Worm (Caenorhabditis elegans) whole organism, L1 larva: Measurements from ENCODE around the gene F09E10.1.

Experiments used
- C16A3.4 ChIP-seq: fragments of 150-350 bp; optimal IDR thresholded peaks from 2 replicates; lab custom pipeline; 2014; ENCODE audit warnings: missing biosample characterization, missing genetic modification characterization
- alr-1 ChIP-seq: fragments of 200-800 bp; sonication (Bioruptor generic); optimal IDR thresholded peaks from 2 replicates; lab custom pipeline; 2018; ENCODE audit warnings: borderline replicate concordance, mild to moderate bottlenecking, missing genetic modification characterization, missing compliant biosample characterization
- blmp-1 ChIP-seq: fragments of 150-350 bp; optimal IDR thresholded peaks from 2 replicates; lab custom pipeline; 2014; ENCODE audit warnings: missing biosample characterization, missing genetic modification characterization
- ceh-82 ChIP-seq, 3 experiments: fragments of 150-350 bp in 1 of 3; sonication (generic microtip) in 2 of 3; optimal IDR thresholded peaks; 2 replicates each; lab custom pipeline; 2014 to 2017; ENCODE audit warnings: missing biosample characterization in 3 of 3, missing genetic modification characterization in 3 of 3
- dsc-1 ChIP-seq: sonication (generic microtip); optimal IDR thresholded peaks from 2 replicates; lab custom pipeline; 2016; ENCODE audit warnings: mild to moderate bottlenecking, missing genetic modification characterization, missing compliant biosample characterization
- efl-1 ChIP-seq, 4 experiments: fragments of 150-350 bp; optimal IDR thresholded peaks in 3 of 4; peaks in 1 of 4; 1 replicate in 1 of 4; 2 replicates in 3 of 4; lab custom pipeline; 2014; ENCODE audit warnings: missing biosample characterization in 2 of 4, missing genetic modification characterization in 2 of 4, missing genetic modification reagents in 2 of 4
- egl-13 ChIP-seq: sonication (generic microtip); optimal IDR thresholded peaks from 2 replicates; lab custom pipeline; 2016; ENCODE audit warnings: missing genotype, missing genetic modification reagents, missing genetic modification characterization, missing compliant biosample characterization
- fos-1 ChIP-seq: fragments of 150-350 bp; optimal IDR thresholded peaks from 2 replicates; lab custom pipeline; 2014; ENCODE audit warnings: missing biosample characterization, missing genetic modification characterization
- lin-14 ChIP-seq: fragments of 200-800 bp; sonication (Bioruptor generic); optimal IDR thresholded peaks from 2 replicates; lab custom pipeline; 2018; ENCODE audit warnings: mild to moderate bottlenecking, missing genetic modification characterization, moderate library complexity, missing compliant biosample characterization
- lin-35 ChIP-seq, 2 experiments: fragments of 150-350 bp; optimal IDR thresholded peaks; 2 replicates each; lab custom pipeline; 2014; ENCODE audit warnings: missing biosample characterization in 2 of 2, missing genetic modification characterization in 2 of 2, missing genetic modification reagents in 2 of 2
- lsy-2 ChIP-seq, 2 experiments: fragments of 150-350 bp; optimal IDR thresholded peaks; 2 replicates each; lab custom pipeline; 2014; ENCODE audit warnings: missing biosample characterization in 2 of 2, missing genetic modification characterization in 2 of 2
- mdl-1 ChIP-seq, 2 experiments: fragments of 150-350 bp; optimal IDR thresholded peaks; 2 replicates each; lab custom pipeline; 2014 to 2017; ENCODE audit warnings: missing biosample characterization in 2 of 2, missing genetic modification characterization in 2 of 2, inconsistent platforms in 1 of 2
- mep-1 ChIP-seq: fragments of 150-350 bp; optimal IDR thresholded peaks from 2 replicates; lab custom pipeline; 2014; ENCODE audit warnings: missing biosample characterization, missing genetic modification characterization
- nhr-19 ChIP-seq: fragments of 200-800 bp; sonication (Bioruptor generic); conservative IDR thresholded peaks from 2 replicates; pipeline ENCODE4 v1.3.6; 2022; ENCODE audit warnings: missing genetic modification characterization, missing compliant biosample characterization
- nhr-20 ChIP-seq: sonication (generic microtip); optimal IDR thresholded peaks from 2 replicates; lab custom pipeline; 2016; ENCODE audit warnings: mild to moderate bottlenecking, missing genetic modification characterization, missing compliant biosample characterization
- nhr-28 ChIP-seq: fragments of 150-350 bp; optimal IDR thresholded peaks from 2 replicates; lab custom pipeline; 2014; ENCODE audit warnings: missing biosample characterization, missing genetic modification characterization
- nhr-47 ChIP-seq: sonication (generic microtip); optimal IDR thresholded peaks from 2 replicates; lab custom pipeline; 2016; ENCODE audit warnings: mild to moderate bottlenecking, missing genetic modification characterization, moderate library complexity, missing compliant biosample characterization
- nhr-71 ChIP-seq: sonication (generic microtip); optimal IDR thresholded peaks from 2 replicates; lab custom pipeline; 2016; ENCODE audit warnings: mild to moderate bottlenecking, missing genetic modification characterization, moderate library complexity, missing compliant biosample characterization
- nhr-77 ChIP-seq: fragments of 150-350 bp; optimal IDR thresholded peaks from 2 replicates; lab custom pipeline; 2014; ENCODE audit warnings: missing biosample characterization, missing genetic modification characterization
- nhr-84 ChIP-seq: sonication (generic microtip); optimal IDR thresholded peaks from 2 replicates; lab custom pipeline; 2017; ENCODE audit warnings: missing biosample characterization, missing genetic modification characterization
- nhr-90 ChIP-seq: sonication (generic microtip); optimal IDR thresholded peaks from 2 replicates; lab custom pipeline; 2016; ENCODE audit warnings: mild to moderate bottlenecking, missing genetic modification characterization, missing compliant biosample characterization; ENCODE audit not compliant: poor library complexity
- pqm-1 ChIP-seq: sonication (generic microtip); optimal IDR thresholded peaks from 3 replicates; lab custom pipeline; 2017; ENCODE audit warnings: missing biosample characterization, missing genetic modification characterization
- rnt-1 ChIP-seq: sonication (generic microtip); optimal IDR thresholded peaks from 2 replicates; lab custom pipeline; 2016; ENCODE audit warnings: mild to moderate bottlenecking, missing genetic modification characterization, moderate library complexity, missing compliant biosample characterization
- skn-1 ChIP-seq: fragments of 150-350 bp; optimal IDR thresholded peaks from 2 replicates; lab custom pipeline; 2014; ENCODE audit warnings: missing biosample characterization, missing genetic modification characterization
- snu-23 ChIP-seq: sonication (generic microtip); optimal IDR thresholded peaks from 2 replicates; lab custom pipeline; 2016; ENCODE audit warnings: missing genetic modification characterization, missing compliant biosample characterization
- sptf-1 ChIP-seq: fragments of 150-350 bp; optimal IDR thresholded peaks from 2 replicates; lab custom pipeline; 2014; ENCODE audit warnings: missing biosample characterization, missing genetic modification characterization
- sup-37 ChIP-seq: fragments of 200-800 bp; sonication (Bioruptor generic); optimal IDR thresholded peaks from 2 replicates; lab custom pipeline; 2018; ENCODE audit warnings: mild to moderate bottlenecking, missing genetic modification characterization, missing compliant biosample characterization
- swsn-7 ChIP-seq: sonication (generic microtip); optimal IDR thresholded peaks from 2 replicates; lab custom pipeline; 2016; ENCODE audit warnings: missing genetic modification characterization, missing compliant biosample characterization
- tbx-2 ChIP-seq: sonication (generic microtip); optimal IDR thresholded peaks from 2 replicates; lab custom pipeline; 2016; ENCODE audit warnings: missing genetic modification characterization, missing compliant biosample characterization
- tlp-1 ChIP-seq: fragments of 150-350 bp; optimal IDR thresholded peaks from 2 replicates; lab custom pipeline; 2014; ENCODE audit warnings: missing biosample characterization, missing genetic modification characterization
- unc-30 ChIP-seq: sonication (generic microtip); optimal IDR thresholded peaks from 2 replicates; lab custom pipeline; 2017; ENCODE audit warnings: missing biosample characterization, missing genetic modification characterization
- unc-62 ChIP-seq: fragments of 150-350 bp; optimal IDR thresholded peaks from 2 replicates; lab custom pipeline; 2014; ENCODE audit warnings: missing biosample characterization, missing genetic modification reagents, missing genetic modification characterization
- unc-86 ChIP-seq: sonication (generic microtip); optimal IDR thresholded peaks from 2 replicates; lab custom pipeline; 2016; ENCODE audit warnings: missing genetic modification characterization, missing compliant biosample characterization
- vab-15 ChIP-seq: sonication (generic microtip); optimal IDR thresholded peaks from 2 replicates; lab custom pipeline; 2017; ENCODE audit warnings: missing genotype, mild to moderate bottlenecking, missing genetic modification characterization, missing compliant biosample characterization
- zip-4 ChIP-seq: fragments of 200-800 bp; sonication (Bioruptor generic); optimal IDR thresholded peaks from 2 replicates; lab custom pipeline; 2018; ENCODE audit warnings: mild to moderate bottlenecking, missing genetic modification characterization, moderate library complexity, missing compliant biosample characterization
- ztf-11 ChIP-seq, 2 experiments: sonication (generic microtip); optimal IDR thresholded peaks; 2 replicates each; lab custom pipeline; 2016 to 2017; ENCODE audit warnings: missing genetic modification characterization in 2 of 2, missing biosample characterization in 1 of 2, missing compliant biosample characterization in 1 of 2
- ztf-4 ChIP-seq: fragments of 150-350 bp; optimal IDR thresholded peaks from 2 replicates; lab custom pipeline; 2014; ENCODE audit warnings: missing biosample characterization, missing genetic modification characterization

F09E10.1 gene

ce11 chrX:1523272-1523671 is 20.7 kb downstream of the F09E10.1 start:
- TF ChIP-seq nhr-28 (tag; lab: Kevin White, UChicago) (no peak), lin-35 (GFP tag; optimal IDR thresholded peaks at IDR 0.05; lab: Kevin White, UChicago) (no peak), nhr-90 (tag; lab: Kevin White, UChicago) (no peak), unc-62 (no peak), alr-1 (no peak), nhr-77 (tag; lab: Kevin White, UChicago) (no peak), efl-1 (optimal IDR thresholded peaks at IDR 0.05; lab: Kevin White, UChicago) (no peak), efl-1 (GFP tag; optimal IDR thresholded peaks at IDR 0.05 in 1 of 2; lab: Kevin White, UChicago) (no peak), sptf-1 (tag; lab: Kevin White, UChicago) (no peak), zip-4 (no peak), egl-13 (tag; lab: Kevin White, UChicago) (no peak), vab-15 (tag; lab: Kevin White, UChicago) (no peak), nhr-84 (tag; lab: Kevin White, UChicago) (no peak)

DNA sequence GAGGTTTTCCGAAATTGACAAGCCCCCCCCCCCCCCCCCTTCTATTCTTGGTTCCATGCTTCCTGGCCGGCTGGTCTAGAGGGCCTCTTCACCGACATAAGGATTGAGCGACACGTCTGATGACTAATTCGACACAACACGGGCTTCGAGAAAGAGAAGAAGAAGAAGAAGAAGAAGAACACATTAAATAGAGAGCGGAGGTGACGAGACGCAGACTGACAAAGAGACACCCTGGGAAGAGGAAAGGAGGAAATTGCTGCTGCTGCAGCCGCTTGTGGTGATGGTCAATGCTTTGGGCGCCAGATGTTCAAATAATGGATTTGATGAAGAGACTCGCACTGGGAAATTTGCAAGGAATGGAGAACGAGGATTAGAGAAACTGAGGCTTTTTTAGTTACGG is 22.0 kb downstream of the F09E10.1 start:
- TF ChIP-seq skn-1 (tag; lab: Kevin White, UChicago) (peak; percentile 73), lin-35 (GFP tag; optimal IDR thresholded peaks at IDR 0.05; lab: Kevin White, UChicago) (peak in 1 of 2 experiments; percentile 23), rnt-1 (peak; percentile 70), ztf-11 (tag; optimal IDR thresholded peaks at IDR 0.05; lab: Kevin White, UChicago) (peak in 1 of 2 experiments; percentile 45), nhr-47 (peak; percentile 35), lsy-2 (tag; optimal IDR thresholded peaks at IDR 0.05; lab: Kevin White, UChicago) (peak; percentile 30 to 31), fos-1 (tag; lab: Kevin White, UChicago) (peak; percentile 8), unc-86 (tag; lab: Kevin White, UChicago) (peak; percentile 32), nhr-20 (tag; lab: Kevin White, UChicago) (peak; percentile 38), blmp-1 (peak; percentile 55), mep-1 (peak; percentile 61), nhr-19 (GFP tag; lab: Robert Waterston, UW) (0 out of 2 replicates have a peak, but pooled peaks have one; percentile 13), efl-1 (optimal IDR thresholded peaks at IDR 0.05; lab: Kevin White, UChicago) (peak in 1 of 2 experiments; percentile 6), efl-1 (GFP tag; optimal IDR thresholded peaks at IDR 0.05 in 1 of 2; lab: Kevin White, UChicago) (no peak), C16A3.4 (tag; lab: Kevin White, UChicago) (no peak), unc-62 (no peak), nhr-71 (peak; percentile 63), ceh-82 (tag; optimal IDR thresholded peaks at IDR 0.05; lab: Kevin White, UChicago) (peak; percentile 1 to 38 (median 8)), lin-14 (peak; percentile 85), swsn-7 (tag; lab: Kevin White, UChicago) (peak; percentile 38), unc-30 (no peak), nhr-90 (tag; lab: Kevin White, UChicago) (no peak), mdl-1 (tag; optimal IDR thresholded peaks at IDR 0.05; lab: Kevin White, UChicago) (peak in 1 of 2 experiments; percentile 5), snu-23 (GFP tag; lab: Kevin White, UChicago) (peak; percentile 56), sup-37 (GFP tag; lab: Kevin White, UChicago) (no peak), egl-13 (tag; lab: Kevin White, UChicago) (peak; percentile 23), tlp-1 (tag; lab: Kevin White, UChicago) (no peak), dsc-1 (peak; percentile 80), tbx-2 (peak; percentile 68)

DNA sequence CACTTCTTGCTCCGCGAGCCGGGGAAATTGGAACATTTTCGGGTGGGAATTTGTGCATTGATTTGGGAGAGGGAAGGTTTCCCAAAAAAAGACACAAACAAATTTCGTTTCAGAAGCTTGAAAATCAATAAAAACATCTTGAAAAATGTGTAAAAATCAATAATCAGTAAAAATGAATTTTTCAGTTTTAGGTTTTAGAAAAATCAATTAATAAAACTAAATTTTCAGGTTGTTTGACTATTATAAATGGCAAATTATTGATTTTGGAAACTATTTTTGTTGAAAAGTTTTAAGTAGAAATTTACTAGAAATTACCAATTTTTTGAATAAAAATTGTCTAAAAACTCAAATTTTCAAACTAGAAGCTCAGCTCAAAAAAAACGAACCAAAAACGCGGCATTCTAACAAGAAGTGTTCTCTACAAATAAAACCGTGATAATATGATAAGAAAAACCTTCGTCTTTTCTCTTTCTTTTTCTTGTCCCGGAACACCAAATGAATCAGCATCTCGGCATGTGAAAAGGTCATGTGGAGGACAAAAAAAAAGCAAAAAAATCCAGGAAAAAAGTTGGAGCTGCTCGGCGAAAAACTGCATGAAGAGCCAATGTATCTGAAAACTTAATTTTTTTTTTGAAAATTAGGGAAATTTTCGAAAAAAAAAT is 23.1 kb downstream of the F09E10.1 start:
- TF ChIP-seq ztf-4 (no peak), pqm-1 (tag; lab: Kevin White, UChicago) (no peak), blmp-1 (peak; percentile 5)
